Fruit fly (Drosophila melanogaster): ENCODE measurements around the gene Ilp2.
A peak's percentile ranks its signal among the peaks of the same experiment; 100 is the strongest.

The Ilp2 gene

dm6 chr3L:9829154-9829553, 29.7 kb downstream of the Ilp2 start:
- TF ChIP-seq Abd-B (GFP tag; optimal IDR thresholded peaks at IDR 0.05) (no peak), Dfd (GFP tag; optimal IDR thresholded peaks at IDR 0.05) (no peak), br (GFP tag; optimal IDR thresholded peaks at IDR 0.05) (no peak)

DNA sequence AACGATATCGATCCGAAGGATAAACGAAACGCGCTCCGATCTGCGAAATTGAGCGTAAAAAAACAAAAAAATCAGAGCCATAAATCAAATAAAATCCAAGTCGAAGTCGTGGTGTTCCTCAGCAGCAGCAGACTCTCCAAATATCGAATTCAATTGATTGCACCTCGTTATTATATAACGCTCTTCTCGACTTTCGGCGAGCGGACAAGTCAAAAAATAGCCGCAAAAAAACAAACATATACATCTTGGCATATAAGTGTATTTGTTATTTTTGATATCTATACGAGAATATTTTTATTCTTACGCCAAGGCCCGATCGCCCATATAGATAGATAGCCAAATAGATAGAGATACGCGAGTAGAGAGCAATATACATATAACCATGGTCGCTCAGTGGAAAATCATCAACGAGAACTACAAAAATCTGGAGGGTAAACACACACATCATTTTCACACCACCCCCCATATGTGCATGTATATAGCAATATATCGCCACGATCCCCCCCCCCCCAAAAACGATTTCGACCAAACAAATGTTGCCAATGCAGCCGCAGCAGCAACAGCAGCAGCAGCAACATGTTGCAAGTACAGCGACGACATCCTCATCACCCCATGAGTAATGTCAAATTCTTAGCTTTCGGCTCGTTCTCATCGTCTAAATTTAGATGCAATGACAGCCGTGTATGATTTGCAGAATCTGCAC, 30.3 kb downstream of the Ilp2 start:
- TF ChIP-seq Dfd (GFP tag; optimal IDR thresholded peaks at IDR 0.05) (peak; percentile 2), Vsx2 (GFP tag; optimal IDR thresholded peaks at IDR 0.05; ENCODE audit: partially characterized antibody) (no peak)

DNA sequence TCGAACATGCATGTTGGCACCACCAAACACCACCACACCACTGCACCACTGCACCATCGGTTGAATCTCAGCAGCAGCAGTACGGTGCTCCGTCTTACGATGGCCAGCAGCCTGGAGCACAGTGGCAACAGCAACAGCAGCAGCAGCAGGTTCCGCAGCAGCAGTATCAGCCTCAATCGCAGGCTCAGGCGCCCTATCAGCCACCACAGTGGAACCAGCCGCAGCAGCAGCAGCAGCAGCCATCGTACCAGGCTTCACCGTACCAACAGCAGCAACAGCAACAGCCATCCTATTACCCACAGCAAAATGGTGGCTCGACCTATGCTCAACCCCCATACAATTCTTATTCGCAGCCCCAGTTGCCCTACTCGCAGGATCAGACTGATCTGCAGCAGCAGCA, 32.6 kb downstream of the Ilp2 start:
- TF ChIP-seq dmrt93B (GFP tag; optimal IDR thresholded peaks at IDR 0.05) (no peak), Dfd (GFP tag; optimal IDR thresholded peaks at IDR 0.05) (peak; percentile 93)

DNA sequence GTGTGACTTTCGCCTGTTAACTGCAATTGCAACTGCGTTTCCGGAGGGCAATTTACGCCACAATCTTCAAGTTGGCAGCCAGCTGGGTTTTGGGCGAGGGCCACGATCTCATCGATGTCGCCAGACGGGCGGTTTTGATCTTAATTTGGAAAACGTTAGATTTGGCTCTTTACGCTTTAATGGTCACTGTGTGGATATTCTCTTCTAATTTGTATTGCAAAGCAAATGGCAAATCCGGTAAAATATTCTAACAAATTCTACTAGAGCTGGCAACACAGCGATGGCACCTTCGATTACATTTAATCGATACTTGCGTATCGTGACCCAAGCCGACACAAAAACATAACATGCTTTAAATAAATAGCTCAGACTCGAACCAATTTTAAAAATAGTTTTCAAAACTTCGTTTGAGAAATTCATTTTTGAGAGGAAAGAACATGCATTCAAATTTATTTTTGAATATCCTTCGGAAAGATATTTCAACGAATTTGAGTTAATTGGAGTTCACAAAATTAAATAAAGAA, 37.1 kb downstream of the Ilp2 start, which contains the start of gene I-2:
I-2 (minus strand) TSS at position 282 of the 524 bp plus-strand sequence.
- TF ChIP-seq foxo (GFP tag; optimal IDR thresholded peaks at IDR 0.05) = no peak
- TF ChIP-seq rgr (GFP tag; optimal IDR thresholded peaks at IDR 0.05) = no peak
- no peak for TF ChIP-seq fru (GFP tag; optimal IDR thresholded peaks at IDR 0.05)
- TF ChIP-seq jim (GFP tag; optimal IDR thresholded peaks at IDR 0.05) = no peak
- no peak for TF ChIP-seq Hnf4 (GFP tag; optimal IDR thresholded peaks at IDR 0.05)
- TF ChIP-seq CrebA (GFP tag; optimal IDR thresholded peaks at IDR 0.05; ENCODE audit: borderline replicate concordance) = no peak
- TF ChIP-seq Vsx2 (GFP tag; optimal IDR thresholded peaks at IDR 0.05; ENCODE audit: partially characterized antibody) = no peak
- TF ChIP-seq Sp1 (GFP tag; optimal IDR thresholded peaks at IDR 0.05) = no peak
- TF ChIP-seq psq (GFP tag; optimal IDR thresholded peaks at IDR 0.05) = no peak
- TF ChIP-seq usp (GFP tag; optimal IDR thresholded peaks at IDR 0.05) = no peak
- TF ChIP-seq dl (GFP tag; optimal IDR thresholded peaks at IDR 0.05; ENCODE audit: insufficient read depth in 1 of 2, partially characterized antibody in 2 of 2) = no peak
- no peak for TF ChIP-seq woc (GFP tag; optimal IDR thresholded peaks at IDR 0.05)
- no peak for TF ChIP-seq N (GFP tag; optimal IDR thresholded peaks at IDR 0.05)
- no peak for TF ChIP-seq br (GFP tag; optimal IDR thresholded peaks at IDR 0.05)
- TF ChIP-seq CG32264 (GFP tag; optimal IDR thresholded peaks at IDR 0.05) = no peak
- no peak for TF ChIP-seq Dfd (GFP tag; optimal IDR thresholded peaks at IDR 0.05)

- TF ChIP-seq h (GFP tag; optimal IDR thresholded peaks at IDR 0.05) = no peak
- no peak for TF ChIP-seq fru (GFP tag; optimal IDR thresholded peaks at IDR 0.05)
- TF ChIP-seq Dfd (GFP tag; optimal IDR thresholded peaks at IDR 0.05) = peak; percentile 92
- no peak for TF ChIP-seq Rel (GFP tag; optimal IDR thresholded peaks at IDR 0.05)
- no peak for TF ChIP-seq Rel (tag; optimal IDR thresholded peaks at IDR 0.05)
Measured at dm6 chr3L:9837053-9837452, 37.6 kb downstream of the Ilp2 start.

DNA sequence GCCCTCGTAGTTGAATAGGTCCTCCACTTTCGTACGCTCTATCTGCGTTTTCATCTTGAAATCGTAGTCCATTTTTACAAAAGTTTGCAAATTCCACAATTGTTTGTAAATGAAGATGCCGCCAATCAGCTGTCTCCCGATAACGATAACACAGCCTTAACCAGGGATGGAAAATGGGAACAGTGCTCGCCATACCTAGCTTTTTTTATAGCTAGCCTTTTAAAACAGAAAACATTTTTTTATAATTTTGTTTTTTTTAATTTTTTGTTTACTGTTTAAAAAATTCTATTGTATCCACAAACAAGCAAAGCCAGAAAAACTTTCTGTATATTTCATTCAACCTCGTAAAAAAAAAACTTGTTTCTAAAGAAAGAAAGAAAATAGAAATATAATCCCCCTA, 39.0 kb downstream of the Ilp2 start, which contains the start of gene Cdk8:
Cdk8 (minus strand) TSS at position 137 of the 400 bp plus-strand sequence.
- TF ChIP-seq sage (GFP tag; optimal IDR thresholded peaks at IDR 0.05) (no peak), Myc (optimal IDR thresholded peaks at IDR 0.05) (peak; percentile 55), sv (GFP tag; optimal IDR thresholded peaks at IDR 0.05) (peak; percentile 2)

dm6 chr3L:9840710-9841109, 41.2 kb downstream of the Ilp2 start:
- TF ChIP-seq Dfd (GFP tag; optimal IDR thresholded peaks at IDR 0.05) (peak; percentile 95), fru (GFP tag; optimal IDR thresholded peaks at IDR 0.05) (no peak), sv (GFP tag; optimal IDR thresholded peaks at IDR 0.05) (no peak), woc (GFP tag; optimal IDR thresholded peaks at IDR 0.05) (no peak), Hr83 (GFP tag; optimal IDR thresholded peaks at IDR 0.05; ENCODE audit: poor library complexity, severe bottlenecking) (no peak)

Data from whole organism, wandering third instar larva.